Fruit fly (Drosophila melanogaster): ENCODE measurements around the gene Pop1.

Pop1 gene

dm6 chrX:5612977-5613376 is 9.5 kb upstream of the Pop1 start (continued):
- TF ChIP-seq amos (GFP tag; IDR thresholded peaks at IDR 0.05; ENCODE audit: partially characterized antibody) (peak; percentile 86), da (GFP tag; optimal IDR thresholded peaks at IDR 0.05) (no peak), CG30403 (GFP tag; optimal IDR thresholded peaks at IDR 0.05) (no peak), shn (GFP tag; optimal IDR thresholded peaks at IDR 0.05) (no peak), CG17328 (GFP tag; IDR thresholded peaks at IDR 0.05) (no peak), pan (optimal IDR thresholded peaks at IDR 0.05) (no peak), pan (GFP tag; optimal IDR thresholded peaks at IDR 0.05 in 1 of 2, IDR thresholded peaks at IDR 0.05 in 1 of 2) (peak in 1 of 2 experiments; percentile 22), CG2116 (GFP tag; optimal IDR thresholded peaks at IDR 0.05) (no peak), sens (GFP tag) (peak; percentile 56), CG11696 (GFP tag; IDR thresholded peaks at IDR 0.05) (no peak), Bgb (GFP tag; IDR thresholded peaks at IDR 0.05; ENCODE audit: partially characterized antibody) (peak; percentile 91), knrl (GFP tag; IDR thresholded peaks at IDR 0.05; ENCODE audit: partially characterized antibody) (peak; percentile 89), tio (GFP tag; optimal IDR thresholded peaks at IDR 0.05) (no peak), Ets97D (GFP tag; optimal IDR thresholded peaks at IDR 0.05) (no peak), CoRest (tag; optimal IDR thresholded peaks at IDR 0.05) (no peak), CG3065 (GFP tag; optimal IDR thresholded peaks at IDR 0.05) (no peak), chinmo (GFP tag; IDR thresholded peaks at IDR 0.05; ENCODE audit: partially characterized antibody) (no peak), CG8281 (tag; optimal IDR thresholded peaks at IDR 0.05) (no peak), CG11085 (GFP tag; IDR thresholded peaks at IDR 0.05) (no peak; the same call in 1 of the 2 replicates), CG17829 (tag; optimal IDR thresholded peaks at IDR 0.05) (no peak), Dp (GFP tag; optimal IDR thresholded peaks at IDR 0.05) (peak; percentile 4)

DNA sequence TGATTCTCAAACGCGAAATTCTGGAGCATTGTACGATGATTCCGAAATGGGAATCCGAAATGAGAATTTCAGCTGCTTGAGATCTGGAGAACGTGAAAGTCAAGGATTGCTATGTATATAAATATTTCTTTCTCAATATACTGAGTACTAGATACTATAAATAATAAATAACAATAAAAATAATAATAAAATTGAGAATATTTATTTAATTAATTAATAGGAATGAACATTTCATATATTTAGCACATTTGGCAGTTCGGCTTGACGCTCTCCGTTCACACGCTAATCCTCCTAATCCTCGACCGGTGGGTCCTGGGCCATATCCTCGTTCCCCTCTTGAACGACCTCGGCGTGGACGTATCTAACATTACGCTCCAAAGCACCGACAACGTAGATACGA is 8.1 kb upstream of the Pop1 start, which contains the start of gene CG34435:
TSS of gene CG34435 (minus strand) at position 101 of the 400 bp plus-strand sequence.
- no peak for TF ChIP-seq unpg (GFP tag; optimal IDR thresholded peaks at IDR 0.05)
- TF ChIP-seq gem (tag; optimal IDR thresholded peaks at IDR 0.05): no peak
- TF ChIP-seq Dip3 (GFP tag; optimal IDR thresholded peaks at IDR 0.05): no peak
- TF ChIP-seq CG1233 (GFP tag; optimal IDR thresholded peaks at IDR 0.05): no peak
- no peak for TF ChIP-seq CG18262 (tag; optimal IDR thresholded peaks at IDR 0.05)
- no peak for TF ChIP-seq TFAM (GFP tag; optimal IDR thresholded peaks at IDR 0.05)
- no peak for TF ChIP-seq Side (GFP tag; optimal IDR thresholded peaks at IDR 0.05)
- TF ChIP-seq CG7556 (GFP tag; optimal IDR thresholded peaks at IDR 0.05): no peak
- no peak for TF ChIP-seq CG1024 (GFP tag; IDR thresholded peaks at IDR 0.05)
- no peak for TF ChIP-seq seq (GFP tag; IDR thresholded peaks at IDR 0.05)

DNA sequence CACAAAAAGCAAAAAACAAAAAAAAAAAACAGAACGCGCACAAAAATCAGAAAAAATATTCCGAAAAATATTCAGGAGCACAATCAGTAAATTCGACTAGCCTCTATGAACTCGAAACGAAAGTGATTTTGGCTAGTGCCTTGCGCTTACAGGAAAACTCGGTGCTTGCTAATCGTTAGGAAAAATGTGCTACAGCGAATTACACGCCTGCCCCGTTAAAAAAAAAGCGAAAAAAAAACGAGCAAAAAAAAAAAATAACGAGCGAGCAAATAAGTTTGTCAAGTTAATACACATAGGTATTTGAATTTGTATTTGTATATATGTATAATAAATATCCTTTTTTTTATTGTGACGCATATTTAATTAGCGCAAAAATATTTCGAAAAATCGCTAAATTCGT is 6.2 kb upstream of the Pop1 start, which contains the start of gene CG34434:
TSS of gene CG34434 (minus strand) at position 101 of the 400 bp plus-strand sequence.
- TF ChIP-seq D19A (tag; optimal IDR thresholded peaks at IDR 0.05) (no peak), sim (GFP tag; IDR thresholded peaks at IDR 0.05) (no peak), ap (GFP tag; IDR thresholded peaks at IDR 0.05) (no peak), Nf-YA (GFP tag; IDR thresholded peaks at IDR 0.05) (no peak), bbx (GFP tag; IDR thresholded peaks at IDR 0.05; ENCODE audit: partially characterized antibody) (no peak), Abd-B (GFP tag; optimal IDR thresholded peaks at IDR 0.05) (no peak), al (GFP tag; IDR thresholded peaks at IDR 0.05) (no peak), CG3726 (GFP tag; IDR thresholded peaks at IDR 0.05) (no peak), unpg (GFP tag; optimal IDR thresholded peaks at IDR 0.05) (no peak), Dip2 (GFP tag; IDR thresholded peaks at IDR 0.05) (no peak), fru (optimal IDR thresholded peaks at IDR 0.05) (no peak)
